Fruit fly (Drosophila melanogaster) whole organism, adult: ENCODE measurements around the gene CG4465.

Source experiments
- CG12768 ChIP-seq: fragments of 200-800 bp; sonication (Bioruptor generic); optimal IDR thresholded peaks from 2 replicates; lab custom pipeline; 2017; ENCODE audit warnings: missing biosample characterization, missing genetic modification characterization, mild to moderate bottlenecking, moderate library complexity, missing genetic modification reagents
- CG14711 ChIP-seq: fragments of 200-800 bp; sonication (Bioruptor generic); optimal IDR thresholded peaks from 2 replicates; lab custom pipeline; 2018; ENCODE audit warnings: missing biosample characterization, mild to moderate bottlenecking, missing genetic modification characterization, moderate library complexity
- CG7045 ChIP-seq: fragments of 200-800 bp; sonication (Bioruptor generic); optimal IDR thresholded peaks from 2 replicates; lab custom pipeline; 2017; ENCODE audit warnings: missing biosample characterization, mild to moderate bottlenecking, missing genetic modification characterization
- kay ChIP-seq: fragments of 200-800 bp; sonication (Bioruptor generic); peaks from one replicate; lab custom pipeline; 2016; ENCODE audit warnings: missing biosample characterization, missing genetic modification characterization, borderline replicate concordance

DNA sequence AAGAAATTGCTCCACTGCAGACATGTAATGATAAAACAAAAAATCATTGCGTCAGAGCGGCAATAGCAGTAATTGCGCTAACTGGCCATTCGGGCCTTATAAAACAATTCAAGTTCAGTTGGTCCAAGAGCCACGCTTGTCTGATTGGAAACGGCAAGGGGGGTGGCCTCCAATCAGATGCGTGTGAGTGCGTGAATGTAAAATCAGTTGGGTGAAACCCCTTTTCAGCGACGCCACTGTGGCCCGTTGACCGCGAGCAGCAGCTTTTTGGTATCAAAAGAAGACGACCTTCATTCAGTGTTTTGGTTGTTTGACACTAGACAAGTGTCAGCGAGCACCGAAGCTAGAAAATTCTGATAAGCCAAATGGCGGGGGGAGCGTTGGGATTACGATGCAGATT, 15.3 kb downstream of the CG4465 start:
- TF ChIP-seq CG7045 (no peak), kay (no peak), CG12768 (GFP tag; lab: Kevin White, UChicago) (no peak), CG14711 (tag; lab: Kevin White, UChicago) (no peak)
